Worm (Caenorhabditis elegans): ENCODE measurements around the gene C28G1.6.

DNA sequence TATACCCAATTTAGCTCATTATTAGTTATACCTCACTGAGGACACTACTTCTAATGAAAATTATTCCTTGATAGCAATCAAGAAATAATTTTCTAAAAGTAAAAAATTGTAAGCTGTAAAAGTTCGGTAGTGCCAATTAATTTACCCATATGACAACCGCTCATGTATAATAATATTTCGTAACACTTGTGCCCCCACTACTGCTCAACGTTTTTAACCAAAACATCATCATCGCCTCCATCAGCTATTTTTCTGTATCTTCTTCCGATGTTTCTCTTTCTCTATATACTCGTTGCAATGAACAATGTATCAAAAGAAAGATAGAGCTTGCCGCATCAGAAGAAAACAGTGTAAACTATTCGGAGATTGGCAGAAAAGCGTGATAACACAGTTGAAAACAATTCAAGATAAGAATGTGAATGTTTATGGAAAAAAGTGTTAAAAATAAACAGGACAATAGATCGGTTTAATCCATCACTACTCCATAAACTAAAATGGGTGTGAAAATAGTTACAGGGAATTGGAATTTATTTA lies 43.3 kb downstream of the C28G1.6 start:
- TF ChIP-seq flt-1 (GFP tag; IDR thresholded peaks at IDR 0.05) (no peak), ztf-29 (GFP tag; IDR thresholded peaks at IDR 0.05) (no peak), T22C8.4 (GFP tag; IDR thresholded peaks at IDR 0.05) (no peak)

All from whole organism, midembryonic.